ENCODE assay signal across 1 fruit fly cellular context in genomic region chr3R:22368777-22369214, dm6.
TF ChIP-seq lines count a peak whose summit lies in the region.

No protein-coding gene starts in this region.

TF ChIP-seq in whole organism, embryonic, 481 proteins besides CTCF, POLR2A, EP300 and RAD21 (continued from another document and continues in another):
- TF ChIP-seq so (GFP tag; IDR thresholded peaks at IDR 0.05; lab: Robert Waterston, UW) (peak; percentile 77; the same call in 2 of the 3 replicates), CG12391 (tag; optimal IDR thresholded peaks at IDR 0.05; lab: Kevin White, UChicago) (peak; percentile 62), Sox102F (GFP tag; optimal IDR thresholded peaks at IDR 0.05; lab: Kevin White, UChicago) (peak; percentile 61), lab (GFP tag; optimal IDR thresholded peaks at IDR 0.05; lab: Kevin White, UChicago) (peak; percentile 85), Stat92E (GFP tag; optimal IDR thresholded peaks at IDR 0.05; lab: Kevin White, UChicago) (no peak), Usf (GFP tag; optimal IDR thresholded peaks at IDR 0.05; lab: Kevin White, UChicago) (no peak), CG15011 (GFP tag; optimal IDR thresholded peaks at IDR 0.05; lab: Kevin White, UChicago) (peak; percentile 57), TFAM (GFP tag; optimal IDR thresholded peaks at IDR 0.05; lab: Kevin White, UChicago) (no peak), lbe (GFP tag; optimal IDR thresholded peaks at IDR 0.05; lab: Kevin White, UChicago) (peak; percentile 25), GATAe (GFP tag; conservative IDR thresholded peaks at IDR 0.05; lab: Robert Waterston, UW) (peak; percentile 13; the same call in 1 of the 2 replicates), zfh2 (GFP tag; optimal IDR thresholded peaks at IDR 0.05; lab: Kevin White, UChicago) (peak; percentile 45), CG10366 (GFP tag; IDR thresholded peaks at IDR 0.05; lab: Robert Waterston, UW) (peak; percentile 76), CG10979 (tag; optimal IDR thresholded peaks at IDR 0.05; lab: Kevin White, UChicago) (peak; percentile 34), run (tag; optimal IDR thresholded peaks at IDR 0.05; lab: Kevin White, UChicago) (peak; percentile 8), nerfin-1 (tag; optimal IDR thresholded peaks at IDR 0.05; lab: Kevin White, UChicago) (no peak), CG8924 (tag; optimal IDR thresholded peaks at IDR 0.05; lab: Kevin White, UChicago) (peak; percentile 67), pfk (GFP tag; optimal IDR thresholded peaks at IDR 0.05; lab: Kevin White, UChicago) (no peak), trem (tag; optimal IDR thresholded peaks at IDR 0.05; lab: Kevin White, UChicago) (no peak), Pdp1 (GFP tag; optimal IDR thresholded peaks at IDR 0.05; lab: Kevin White, UChicago) (peak in 1 of 2 experiments; percentile 73), CG13287 (GFP tag; IDR thresholded peaks at IDR 0.05; lab: Robert Waterston, UW; ENCODE audit: partially characterized antibody) (no peak), Elba2 (GFP tag; optimal IDR thresholded peaks at IDR 0.05; lab: Kevin White, UChicago) (no peak), lov (optimal IDR thresholded peaks at IDR 0.05; lab: Kevin White, UChicago) (no peak), lov (GFP tag; IDR thresholded peaks at IDR 0.05; lab: Robert Waterston, UW) (no peak), repo (GFP tag; optimal IDR thresholded peaks at IDR 0.05; lab: Kevin White, UChicago) (no peak), trh (GFP tag; optimal IDR thresholded peaks at IDR 0.05; lab: Kevin White, UChicago) (peak; percentile 50), CG2116 (GFP tag; optimal IDR thresholded peaks at IDR 0.05; lab: Kevin White, UChicago) (peak; percentile 14), dysf (GFP tag; IDR thresholded peaks at IDR 0.05; lab: Robert Waterston, UW) (peak; percentile 82), sima (GFP tag; optimal IDR thresholded peaks at IDR 0.05; lab: Kevin White, UChicago) (no peak), Atf6 (GFP tag; IDR thresholded peaks at IDR 0.05; lab: Robert Waterston, UW) (peak; percentile 91), gcm (GFP tag; optimal IDR thresholded peaks at IDR 0.05; lab: Kevin White, UChicago) (no peak), D19A (tag; optimal IDR thresholded peaks at IDR 0.05; lab: Kevin White, UChicago) (peak; percentile 75), ci (GFP tag; IDR thresholded peaks at IDR 0.05; lab: Robert Waterston, UW) (peak; percentile 84), lmd (GFP tag; IDR thresholded peaks at IDR 0.05; lab: Robert Waterston, UW) (peak; percentile 78), CG11093 (GFP tag; IDR thresholded peaks at IDR 0.05; lab: Robert Waterston, UW) (peak; percentile 55; the same call in 1 of the 3 replicates), toy (GFP tag; IDR thresholded peaks at IDR 0.05; lab: Robert Waterston, UW) (0 out of 2 replicates have a peak, but pooled peaks have one; percentile 51), YL-1 (GFP tag; optimal IDR thresholded peaks at IDR 0.05; lab: Kevin White, UChicago) (no peak), CG5953 (GFP tag; IDR thresholded peaks at IDR 0.05; lab: Robert Waterston, UW) (0 out of 2 replicates have a peak, but pooled peaks have one; percentile 46), CG6683 (GFP tag; optimal IDR thresholded peaks at IDR 0.05; lab: Kevin White, UChicago) (peak; percentile 39), ham (GFP tag; IDR thresholded peaks at IDR 0.05; lab: Robert Waterston, UW) (peak; percentile 37; the same call in 1 of the 2 replicates), CG6175 (GFP tag; IDR thresholded peaks at IDR 0.05; lab: Robert Waterston, UW) (no peak), CG4854 (GFP tag; optimal IDR thresholded peaks at IDR 0.05; lab: Kevin White, UChicago) (no peak), tio (GFP tag; optimal IDR thresholded peaks at IDR 0.05; lab: Kevin White, UChicago) (peak; percentile 57), ind (GFP tag; optimal IDR thresholded peaks at IDR 0.05; lab: Kevin White, UChicago) (peak; percentile 63), CG16779 (GFP tag; IDR thresholded peaks at IDR 0.05; lab: Robert Waterston, UW) (0 out of 2 replicates have a peak, but pooled peaks have one; percentile 10), Hand (GFP tag; optimal IDR thresholded peaks at IDR 0.05; lab: Kevin White, UChicago) (peak; percentile 29), CG15269 (tag; optimal IDR thresholded peaks at IDR 0.05; lab: Kevin White, UChicago) (peak; percentile 66), CG10462 (GFP tag; optimal IDR thresholded peaks at IDR 0.05; lab: Kevin White, UChicago) (no peak), mirr (GFP tag; optimal IDR thresholded peaks at IDR 0.05; lab: Kevin White, UChicago) (no peak), Ravus (GFP tag; IDR thresholded peaks at IDR 0.05; lab: Robert Waterston, UW) (peak; percentile 72), Aef1 (GFP tag; IDR thresholded peaks at IDR 0.05; lab: Robert Waterston, UW) (peak; percentile 84), corto (GFP tag; optimal IDR thresholded peaks at IDR 0.05; lab: Kevin White, UChicago) (peak; percentile 69), CG7745 (tag; optimal IDR thresholded peaks at IDR 0.05; lab: Kevin White, UChicago) (no peak), HLH3B (GFP tag; IDR thresholded peaks at IDR 0.05; lab: Robert Waterston, UW) (peak; percentile 83), Eip74EF (GFP tag; optimal IDR thresholded peaks at IDR 0.05; lab: Kevin White, UChicago) (peak in 1 of 2 experiments; percentile 9), CG13624 (GFP tag; optimal IDR thresholded peaks at IDR 0.05; lab: Kevin White, UChicago) (peak; percentile 12), CrebB (tag; optimal IDR thresholded peaks at IDR 0.05; lab: Kevin White, UChicago) (no peak), CG12769 (tag; optimal IDR thresholded peaks at IDR 0.05; lab: Kevin White, UChicago) (no peak), Fer3 (tag; optimal IDR thresholded peaks at IDR 0.05; lab: Kevin White, UChicago) (peak; percentile 55), Doc2 (GFP tag; IDR thresholded peaks at IDR 0.05; lab: Robert Waterston, UW) (no peak), CG32767 (GFP tag; IDR thresholded peaks at IDR 0.05; lab: Robert Waterston, UW) (peak; percentile 60), CG18619 (GFP tag; optimal IDR thresholded peaks at IDR 0.05; lab: Kevin White, UChicago) (peak; percentile 69), CG6272 (GFP tag; IDR thresholded peaks at IDR 0.05; lab: Robert Waterston, UW) (peak; percentile 44), yki (optimal IDR thresholded peaks at IDR 0.05; lab: Kevin White, UChicago) (peak; percentile 4), ERR (GFP tag; optimal IDR thresholded peaks at IDR 0.05; lab: Kevin White, UChicago) (no peak), CG9437 (GFP tag; optimal IDR thresholded peaks at IDR 0.05; lab: Kevin White, UChicago) (peak; percentile 60), CG3407 (GFP tag; optimal IDR thresholded peaks at IDR 0.05; lab: Kevin White, UChicago) (peak; percentile 39), Rx (GFP tag; IDR thresholded peaks at IDR 0.05; lab: Robert Waterston, UW) (peak; percentile 47; the same call in 1 of the 2 replicates), CG34224 (GFP tag; IDR thresholded peaks at IDR 0.05; lab: Robert Waterston, UW; ENCODE audit: partially characterized antibody) (no peak), CG34376 (GFP tag; optimal IDR thresholded peaks at IDR 0.05; lab: Kevin White, UChicago) (no peak), kay (GFP tag; optimal IDR thresholded peaks at IDR 0.05; lab: Kevin White, UChicago) (peak; percentile 60), CG17361 (GFP tag; IDR thresholded peaks at IDR 0.05; lab: Robert Waterston, UW) (peak; percentile 61), sug (tag; optimal IDR thresholded peaks at IDR 0.05; lab: Kevin White, UChicago) (peak; percentile 63), tgo (GFP tag; IDR thresholded peaks at IDR 0.05; lab: Robert Waterston, UW) (peak; percentile 72), dmrt11E (tag; optimal IDR thresholded peaks at IDR 0.05; lab: Kevin White, UChicago) (peak; percentile 13), croc (GFP tag; conservative IDR thresholded peaks at IDR 0.05; lab: Robert Waterston, UW) (peak; percentile 28; the same call in 2 of the 3 replicates), CG34422 (GFP tag; IDR thresholded peaks at IDR 0.05; lab: Robert Waterston, UW) (peak; percentile 68), CG12942 (GFP tag; optimal IDR thresholded peaks at IDR 0.05; lab: Kevin White, UChicago) (peak; percentile 26), psq (GFP tag; optimal IDR thresholded peaks at IDR 0.05; lab: Kevin White, UChicago) (no peak), NfI (GFP tag; optimal IDR thresholded peaks at IDR 0.05; lab: Kevin White, UChicago) (peak; percentile 52), zen (tag; optimal IDR thresholded peaks at IDR 0.05; lab: Kevin White, UChicago) (no peak), grau (tag; optimal IDR thresholded peaks at IDR 0.05; lab: Kevin White, UChicago) (peak; percentile 68), CG2889 (GFP tag; IDR thresholded peaks at IDR 0.05; lab: Robert Waterston, UW) (peak; percentile 74), pb (GFP tag; optimal IDR thresholded peaks at IDR 0.05; lab: Kevin White, UChicago) (peak; percentile 12), Oli (tag; optimal IDR thresholded peaks at IDR 0.05; lab: Kevin White, UChicago) (peak; percentile 61), HLH4C (GFP tag; IDR thresholded peaks at IDR 0.05; lab: Robert Waterston, UW; ENCODE audit: partially characterized antibody) (no peak), abd-A (tag; optimal IDR thresholded peaks at IDR 0.05; lab: Kevin White, UChicago) (no peak), CG12155 (GFP tag; optimal IDR thresholded peaks at IDR 0.05; lab: Kevin White, UChicago) (peak; percentile 44), Med (GFP tag; lab: Kevin White, UChicago) (peak; percentile 79), CG9727 (GFP tag; optimal IDR thresholded peaks at IDR 0.05; lab: Kevin White, UChicago) (peak; percentile 74), CG6813 (GFP tag; optimal IDR thresholded peaks at IDR 0.05; lab: Kevin White, UChicago) (peak; percentile 6), CG1647 (GFP tag; optimal IDR thresholded peaks at IDR 0.05; lab: Kevin White, UChicago) (peak; percentile 24), MESR4 (GFP tag; optimal IDR thresholded peaks at IDR 0.05; lab: Kevin White, UChicago) (no peak), CG10321 (GFP tag; IDR thresholded peaks at IDR 0.05; lab: Robert Waterston, UW) (peak; percentile 7; the same call in 1 of the 2 replicates), Side (GFP tag; optimal IDR thresholded peaks at IDR 0.05; lab: Kevin White, UChicago) (no peak), btn (GFP tag; optimal IDR thresholded peaks at IDR 0.05; lab: Kevin White, UChicago) (no peak), Scr (GFP tag; IDR thresholded peaks at IDR 0.05; lab: Robert Waterston, UW; ENCODE audit: partially characterized antibody) (no peak), CG32772 (GFP tag; IDR thresholded peaks at IDR 0.05; lab: Robert Waterston, UW) (peak; percentile 58), gt (GFP tag; IDR thresholded peaks at IDR 0.05; lab: Robert Waterston, UW) (0 out of 2 replicates have a peak, but pooled peaks have one; percentile 39), CG1024 (GFP tag; IDR thresholded peaks at IDR 0.05; lab: Robert Waterston, UW) (peak; percentile 49), sens-2 (GFP tag; IDR thresholded peaks at IDR 0.05; lab: Robert Waterston, UW) (peak; percentile 42; the same call in 1 of the 2 replicates), otp (GFP tag; IDR thresholded peaks at IDR 0.05; lab: Robert Waterston, UW) (peak; percentile 69; the same call in 2 of the 3 replicates), Dp (GFP tag; optimal IDR thresholded peaks at IDR 0.05; lab: Kevin White, UChicago) (no peak), Awh (GFP tag; IDR thresholded peaks at IDR 0.05; lab: Robert Waterston, UW) (peak; percentile 56; the same call in 1 of the 2 replicates), CG9932 (GFP tag; IDR thresholded peaks at IDR 0.05; lab: Robert Waterston, UW) (peak; percentile 82), Nf-YC (tag; optimal IDR thresholded peaks at IDR 0.05; lab: Kevin White, UChicago) (no peak), Dip2 (GFP tag; IDR thresholded peaks at IDR 0.05; lab: Robert Waterston, UW) (no peak), Hmx (GFP tag; optimal IDR thresholded peaks at IDR 0.05; lab: Kevin White, UChicago) (peak; percentile 39), CG1529 (GFP tag; optimal IDR thresholded peaks at IDR 0.05; lab: Kevin White, UChicago) (no peak), sna (GFP tag; IDR thresholded peaks at IDR 0.05; lab: Robert Waterston, UW; ENCODE audit: partially characterized antibody) (no peak), CG7357 (GFP tag; IDR thresholded peaks at IDR 0.05; lab: Robert Waterston, UW) (peak; percentile 45; the same call in 1 of the 3 replicates), CG10654 (GFP tag; optimal IDR thresholded peaks at IDR 0.05; lab: Kevin White, UChicago) (peak; percentile 42), bcd (GFP tag; optimal IDR thresholded peaks at IDR 0.05; lab: Kevin White, UChicago) (peak; percentile 65), CG3995 (GFP tag; optimal IDR thresholded peaks at IDR 0.05; lab: Kevin White, UChicago) (no peak), B-H2 (GFP tag; optimal IDR thresholded peaks at IDR 0.05; lab: Kevin White, UChicago) (peak; percentile 36), CG2202 (tag; optimal IDR thresholded peaks at IDR 0.05; lab: Kevin White, UChicago) (no peak), Ssrp (tag; optimal IDR thresholded peaks at IDR 0.05; lab: Kevin White, UChicago) (peak; percentile 48), gsb (GFP tag; IDR thresholded peaks at IDR 0.05; lab: Robert Waterston, UW) (peak; percentile 34; the same call in 1 of the 2 replicates), slou (GFP tag; optimal IDR thresholded peaks at IDR 0.05; lab: Kevin White, UChicago) (peak; percentile 45), C15 (GFP tag; IDR thresholded peaks at IDR 0.05; lab: Robert Waterston, UW) (0 out of 3 replicates have a peak, but pooled peaks have one; percentile 49), crp (GFP tag; optimal IDR thresholded peaks at IDR 0.05; lab: Kevin White, UChicago) (peak in 1 of 2 experiments; percentile 31), Poxn (GFP tag; IDR thresholded peaks at IDR 0.05; lab: Robert Waterston, UW) (peak; percentile 65; the same call in 1 of the 2 replicates), zen2 (GFP tag; IDR thresholded peaks at IDR 0.05; lab: Robert Waterston, UW; ENCODE audit: partially characterized antibody) (no peak), Dbx (GFP tag; IDR thresholded peaks at IDR 0.05; lab: Robert Waterston, UW) (peak; percentile 82), ato (GFP tag; IDR thresholded peaks at IDR 0.05; lab: Robert Waterston, UW; ENCODE audit: partially characterized antibody) (no peak), chn (GFP tag; optimal IDR thresholded peaks at IDR 0.05; lab: Kevin White, UChicago) (peak; percentile 32), CG4424 (GFP tag; optimal IDR thresholded peaks at IDR 0.05; lab: Kevin White, UChicago) (peak; percentile 59), jigr1 (GFP tag; IDR thresholded peaks at IDR 0.05; lab: Robert Waterston, UW) (peak; percentile 60; the same call in 1 of the 3 replicates), lilli (GFP tag; optimal IDR thresholded peaks at IDR 0.05; lab: Kevin White, UChicago) (peak; percentile 66), CG8388 (GFP tag; optimal IDR thresholded peaks at IDR 0.05; lab: Kevin White, UChicago) (no peak), unc-4 (GFP tag; IDR thresholded peaks at IDR 0.05; lab: Robert Waterston, UW; ENCODE audit: partially characterized antibody) (no peak)
